Worm (Caenorhabditis elegans): Measurements from ENCODE around the gene K08E7.4.

K08E7.4 gene

ce11 chrIV:12571047-12571446 is at the start of gene K08E7.4:
TSS of gene K08E7.4 (minus strand) at chrIV:12571147.
- TF ChIP-seq jun-1 (tag; optimal IDR thresholded peaks at IDR 0.05): no peak
- TF ChIP-seq ceh-9 (tag; optimal IDR thresholded peaks at IDR 0.05): no peak
- TF ChIP-seq lin-15B (tag; optimal IDR thresholded peaks at IDR 0.05): no peak
- TF ChIP-seq nhr-237 (tag; optimal IDR thresholded peaks at IDR 0.05): no peak
- no peak for TF ChIP-seq ztf-11 (tag; optimal IDR thresholded peaks at IDR 0.05)
- no peak for TF ChIP-seq unc-62 (GFP tag; optimal IDR thresholded peaks at IDR 0.05)
- no peak for TF ChIP-seq elt-1 (tag; optimal IDR thresholded peaks at IDR 0.05)
- no peak for TF ChIP-seq nhr-12 (tag; optimal IDR thresholded peaks at IDR 0.05)
- TF ChIP-seq lin-39 (tag; optimal IDR thresholded peaks at IDR 0.05): no peak
- TF ChIP-seq fos-1 (tag; optimal IDR thresholded peaks at IDR 0.05): no peak
- TF ChIP-seq sea-2 (GFP tag; optimal IDR thresholded peaks at IDR 0.05): no peak
- no peak for TF ChIP-seq fkh-2 (tag; optimal IDR thresholded peaks at IDR 0.05)
- no peak for TF ChIP-seq mml-1 (tag; optimal IDR thresholded peaks at IDR 0.05)
- no peak for TF ChIP-seq nhr-77 (tag; optimal IDR thresholded peaks at IDR 0.05)
- TF ChIP-seq nhr-76 (tag; optimal IDR thresholded peaks at IDR 0.05): no peak

- TF ChIP-seq ceh-82 (tag; optimal IDR thresholded peaks at IDR 0.05): no peak
- TF ChIP-seq nfya-1 (tag; optimal IDR thresholded peaks at IDR 0.05; ENCODE audit: insufficient read depth): peak; percentile 0
- peak; percentile 61 for TF ChIP-seq pha-4 (tag; optimal IDR thresholded peaks at IDR 0.05)
- TF ChIP-seq fos-1 (tag; optimal IDR thresholded peaks at IDR 0.05): no peak
- peak; percentile 11 for TF ChIP-seq elt-2 (tag; optimal IDR thresholded peaks at IDR 0.05)
- no peak for TF ChIP-seq skn-1 (tag; optimal IDR thresholded peaks at IDR 0.05)
- TF ChIP-seq nhr-43 (tag; optimal IDR thresholded peaks at IDR 0.05; ENCODE audit: poor library complexity, severe bottlenecking): no peak
Measured at ce11 chrIV:12618877-12619276, 47.9 kb upstream of the K08E7.4 start.

DNA sequence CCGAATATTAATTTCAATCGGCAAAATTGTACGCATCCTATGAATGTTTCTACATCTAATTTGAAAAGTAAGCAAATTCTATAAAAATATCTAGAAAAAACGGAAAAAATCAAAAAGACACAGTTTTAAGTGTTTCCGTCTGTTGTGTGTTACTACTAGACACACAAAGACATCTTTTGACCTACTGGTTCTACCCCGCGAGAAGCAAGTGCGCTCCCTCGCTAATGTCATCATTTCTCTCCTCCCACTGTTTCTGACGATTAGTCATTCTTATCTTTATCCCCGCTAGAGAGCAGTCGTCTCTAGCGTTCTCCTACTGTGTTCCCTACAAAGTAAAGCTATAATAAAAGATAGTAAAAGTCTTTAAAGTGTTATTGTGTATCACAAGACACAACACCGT is 47.0 kb upstream of the K08E7.4 start:
- TF ChIP-seq fkh-10 (GFP tag; optimal IDR thresholded peaks at IDR 0.05) (no peak), ceh-9 (tag; optimal IDR thresholded peaks at IDR 0.05) (no peak), fos-1 (tag; optimal IDR thresholded peaks at IDR 0.05) (no peak), tbx-2 (tag; optimal IDR thresholded peaks at IDR 0.05) (no peak), nhr-237 (tag; optimal IDR thresholded peaks at IDR 0.05) (no peak), eor-1 (tag; optimal IDR thresholded peaks at IDR 0.05) (no peak), elt-1 (tag; optimal IDR thresholded peaks at IDR 0.05) (no peak), nhr-11 (tag; optimal IDR thresholded peaks at IDR 0.05) (no peak)

ce11 chrIV:12616943-12617689 is 46.2 kb upstream of the K08E7.4 start:
- TF ChIP-seq ceh-82 (tag; optimal IDR thresholded peaks at IDR 0.05) (no peak), zag-1 (tag; optimal IDR thresholded peaks at IDR 0.05) (no peak), nfya-1 (tag; optimal IDR thresholded peaks at IDR 0.05; ENCODE audit: insufficient read depth) (peak; percentile 97), nhr-25 (tag; optimal IDR thresholded peaks at IDR 0.05) (no peak), hmg-11 (tag; optimal IDR thresholded peaks at IDR 0.05) (peak; percentile 54), nhr-67 (tag; optimal IDR thresholded peaks at IDR 0.05) (no peak), nhr-76 (tag; optimal IDR thresholded peaks at IDR 0.05) (no peak), nhr-77 (tag; optimal IDR thresholded peaks at IDR 0.05) (no peak), lin-39 (tag; optimal IDR thresholded peaks at IDR 0.05) (peak; percentile 50), ceh-9 (tag; optimal IDR thresholded peaks at IDR 0.05) (no peak), unc-39 (tag; optimal IDR thresholded peaks at IDR 0.05) (no peak), nhr-11 (tag; optimal IDR thresholded peaks at IDR 0.05) (no peak), ztf-4 (tag; optimal IDR thresholded peaks at IDR 0.05) (no peak)

- TF ChIP-seq egl-5 (tag; optimal IDR thresholded peaks at IDR 0.05) (peak; percentile 82), lin-15B (tag; optimal IDR thresholded peaks at IDR 0.05) (no peak), nfya-1 (tag; optimal IDR thresholded peaks at IDR 0.05; ENCODE audit: insufficient read depth) (peak; percentile 15)
Measured at ce11 chrIV:12615122-12615745, 44.3 kb upstream of the K08E7.4 start.

All from whole organism, L3 larva.